Worm (Caenorhabditis elegans) whole organism, L1 larva: ENCODE data around the gene F02C9.2.

Experiments used
- mdl-1 ChIP-seq, 2 experiments: fragments of 150-350 bp; optimal IDR thresholded peaks; 2 replicates each; lab custom pipeline; 2014 to 2017; ENCODE audit warnings: missing biosample characterization in 2 of 2, missing genetic modification characterization in 2 of 2, inconsistent platforms in 1 of 2
- unc-62 ChIP-seq: fragments of 150-350 bp; optimal IDR thresholded peaks from 2 replicates; lab custom pipeline; 2014; ENCODE audit warnings: missing biosample characterization, missing genetic modification reagents, missing genetic modification characterization

DNA sequence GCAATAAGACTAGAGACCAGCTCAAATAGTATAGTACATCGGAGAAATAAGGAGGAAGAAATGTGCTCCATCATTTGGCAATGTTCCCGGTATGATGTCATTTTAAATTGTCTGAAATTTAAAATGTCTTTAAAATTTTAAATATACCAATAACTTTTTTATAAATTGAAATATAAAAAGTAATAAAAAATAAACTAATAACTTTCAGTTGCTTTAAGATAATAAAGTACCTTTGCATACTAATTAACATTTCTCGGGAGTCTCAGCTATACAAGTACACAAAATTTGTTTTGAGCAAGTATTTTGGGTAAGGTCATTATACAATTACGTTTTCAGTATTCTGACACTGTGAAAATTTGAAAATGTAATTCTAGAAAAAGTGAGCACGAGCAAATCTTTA, 18.4 kb downstream of the F02C9.2 start, which contains the start of gene srab-6:
- TF ChIP-seq unc-62 (no peak), mdl-1 (tag; optimal IDR thresholded peaks at IDR 0.05; lab: Kevin White, UChicago) (no peak)
